Worm (Caenorhabditis elegans) whole organism, L4 larva: Measurements from ENCODE around the gene Y39G8C.2.

ENCODE experiments used
- F44E2.7 ChIP-seq: fragments of 200-800 bp; sonication (Bioruptor generic); IDR thresholded peaks from 2 replicates; pipeline ENCODE4 v2.1.2; 2022; ENCODE audit warnings: missing genetic modification characterization, missing compliant biosample characterization
- ZK546.5 ChIP-seq, 2 experiments: sonication (generic microtip); optimal IDR thresholded peaks; 2 replicates each; lab custom pipeline; 2017; ENCODE audit warnings: missing biosample characterization in 2 of 2, missing genetic modification characterization in 2 of 2
- aha-1 ChIP-seq: fragments of 150-350 bp; peaks from one replicate; lab custom pipeline; 2014; ENCODE audit warnings: missing biosample characterization, missing genetic modification characterization
- aly-2 ChIP-seq: sonication (generic microtip); optimal IDR thresholded peaks from 2 replicates; lab custom pipeline; 2018; ENCODE audit warnings: missing biosample characterization, missing genetic modification characterization
- arid-1 ChIP-seq: fragments of 200-800 bp; sonication (Bioruptor generic); conservative IDR thresholded peaks from 2 replicates; pipeline ENCODE4 v1.3.6; 2022; ENCODE audit warnings: missing genetic modification reagents, missing genetic modification characterization, missing compliant biosample characterization
- ceh-20 ChIP-seq: fragments of 200-800 bp; sonication (Bioruptor generic); IDR thresholded peaks from 2 replicates; pipeline ENCODE4 v1.3.6; 2022; ENCODE audit warnings: missing genetic modification reagents, missing genetic modification characterization, missing compliant biosample characterization
- cey-2 ChIP-seq: sonication (generic microtip); optimal IDR thresholded peaks from 3 replicates; lab custom pipeline; 2017; ENCODE audit warnings: missing genetic modification characterization, mild to moderate bottlenecking, missing compliant biosample characterization, antibody characterized with exemption, borderline replicate concordance; ENCODE audit not compliant: insufficient read depth
- daf-12 ChIP-seq: fragments of 150-350 bp; optimal IDR thresholded peaks from 2 replicates; lab custom pipeline; 2014; ENCODE audit warnings: missing biosample characterization, missing genetic modification reagents, missing genetic modification characterization
- daf-8 ChIP-seq: fragments of 200-800 bp; sonication (Bioruptor generic); IDR thresholded peaks from 2 replicates; pipeline ENCODE4 v1.3.6; 2022; ENCODE audit warnings: missing genetic modification characterization, missing compliant biosample characterization
- dmd-6 ChIP-seq: fragments of 200-800 bp; sonication (Bioruptor generic); IDR thresholded peaks from 2 replicates; pipeline ENCODE4 v1.3.6; 2022; ENCODE audit warnings: missing genetic modification reagents, missing genetic modification characterization, missing compliant biosample characterization
- dmd-8 ChIP-seq: fragments of 200-800 bp; sonication (Bioruptor generic); IDR thresholded peaks from 2 replicates; pipeline ENCODE4 v1.3.6; 2022; ENCODE audit warnings: missing genetic modification characterization, missing compliant biosample characterization
- egl-27 ChIP-seq: sonication (generic microtip); optimal IDR thresholded peaks from 3 replicates; lab custom pipeline; 2017; ENCODE audit warnings: missing biosample characterization, missing genetic modification reagents, missing genetic modification characterization
- egl-43 ChIP-seq: fragments of 200-800 bp; sonication (Bioruptor generic); IDR thresholded peaks from 2 replicates; pipeline ENCODE4 v1.3.6; 2022; ENCODE audit warnings: missing genetic modification reagents, missing genetic modification characterization, missing compliant biosample characterization
- hif-1 ChIP-seq, 2 experiments: sonication (generic microtip); optimal IDR thresholded peaks; 2 replicates each; lab custom pipeline; 2016 to 2017; ENCODE audit warnings: missing compliant biosample characterization in 2 of 2, missing genetic modification characterization in 2 of 2, missing genetic modification reagents in 2 of 2, missing genotype in 2 of 2, mild to moderate bottlenecking in 1 of 2
- hlh-11 ChIP-seq: fragments of 200-800 bp; sonication (Bioruptor generic); optimal IDR thresholded peaks from 2 replicates; lab custom pipeline; 2018; ENCODE audit warnings: mild to moderate bottlenecking, missing genetic modification characterization, missing compliant biosample characterization
- lin-13 ChIP-seq: fragments of 150-350 bp; optimal IDR thresholded peaks from 2 replicates; lab custom pipeline; 2014; ENCODE audit warnings: missing biosample characterization, missing genetic modification reagents, missing genetic modification characterization
- lin-15B ChIP-seq: fragments of 150-350 bp; sonication (generic microtip); optimal IDR thresholded peaks from 3 replicates; lab custom pipeline; 2014; ENCODE audit warnings: missing biosample characterization, missing genetic modification characterization
- lin-38 ChIP-seq: fragments of 200-800 bp; sonication (Bioruptor generic); IDR thresholded peaks from 2 replicates; pipeline ENCODE4 v1.3.6; 2022; ENCODE audit warnings: missing genetic modification reagents, missing genetic modification characterization, missing compliant biosample characterization
- lir-3 ChIP-seq: sonication (generic microtip); optimal IDR thresholded peaks from 2 replicates; lab custom pipeline; 2016; ENCODE audit warnings: mild to moderate bottlenecking, missing genetic modification characterization, missing compliant biosample characterization
- madf-5 ChIP-seq, 2 experiments: fragments of 200-800 bp; sonication (Bioruptor generic); IDR thresholded peaks; 2 replicates each; pipeline ENCODE4 v1.3.6; 2022; ENCODE audit warnings: missing compliant biosample characterization in 2 of 2, missing genetic modification characterization in 2 of 2
- mes-2 ChIP-seq: sonication (generic microtip); optimal IDR thresholded peaks from 2 replicates; lab custom pipeline; 2016; ENCODE audit warnings: missing genotype, mild to moderate bottlenecking, missing genetic modification characterization, missing compliant biosample characterization; ENCODE audit not compliant: poor library complexity, severe bottlenecking
- nhr-102 ChIP-seq: sonication (generic microtip); optimal IDR thresholded peaks from 2 replicates; lab custom pipeline; 2016; ENCODE audit warnings: mild to moderate bottlenecking, missing genetic modification characterization, moderate library complexity, missing compliant biosample characterization
- nhr-41 ChIP-seq: fragments of 200-800 bp; sonication (Bioruptor generic); IDR thresholded peaks from 2 replicates; pipeline ENCODE4 v1.3.6; 2022; ENCODE audit warnings: missing genetic modification reagents, missing genetic modification characterization, missing compliant biosample characterization
- nhr-76 ChIP-seq: fragments of 150-350 bp; optimal IDR thresholded peaks from 2 replicates; lab custom pipeline; 2014; ENCODE audit warnings: missing biosample characterization, missing genetic modification characterization
- pha-4 ChIP-seq, 2 experiments: fragments of 150-350 bp in 1 of 2; fragments of 200-800 bp in 1 of 2; sonication (Bioruptor generic) in 1 of 2; IDR thresholded peaks in 1 of 2; optimal IDR thresholded peaks in 1 of 2; 2 replicates each; pipeline versions ENCODE4 v1.3.6 to Lab custom; 2014 to 2022; ENCODE audit warnings: missing genetic modification characterization in 2 of 2, missing genetic modification reagents in 2 of 2, missing biosample characterization in 1 of 2, missing compliant biosample characterization in 1 of 2
- saeg-2 ChIP-seq: fragments of 200-800 bp; sonication (Bioruptor generic); IDR thresholded peaks from 2 replicates; pipeline ENCODE4 v1.3.6; 2022; ENCODE audit warnings: missing genetic modification reagents, missing genetic modification characterization, missing compliant biosample characterization
- set-16 ChIP-seq: fragments of 200-800 bp; sonication (Bioruptor generic); IDR thresholded peaks from 2 replicates; pipeline ENCODE4 v1.3.6; 2022; ENCODE audit warnings: missing genetic modification reagents, missing genetic modification characterization, missing compliant biosample characterization
- snpc-1.2 ChIP-seq: fragments of 200-800 bp; sonication (Bioruptor generic); IDR thresholded peaks from 2 replicates; pipeline ENCODE4 v1.3.6; 2022; ENCODE audit warnings: missing genetic modification reagents, missing genetic modification characterization, missing compliant biosample characterization
- tag-97 ChIP-seq: fragments of 200-800 bp; sonication (Bioruptor generic); IDR thresholded peaks from 2 replicates; pipeline ENCODE4 v1.3.6; 2022; ENCODE audit warnings: missing genetic modification characterization, missing compliant biosample characterization
- unc-62 ChIP-seq, 3 experiments: fragments of 150-350 bp in 1 of 3; sonication (generic microtip); optimal IDR thresholded peaks in 2 of 3; peaks in 1 of 3; 1 replicate in 1 of 3; 2 replicates in 2 of 3; lab custom pipeline; 2014 to 2017; ENCODE audit warnings: missing biosample characterization in 3 of 3, missing genetic modification characterization in 3 of 3, missing genetic modification reagents in 3 of 3, missing genotype in 1 of 3
- vab-7 ChIP-seq: fragments of 200-800 bp; sonication (Bioruptor generic); IDR thresholded peaks from 2 replicates; pipeline ENCODE4 v1.3.6; 2022; ENCODE audit warnings: missing genetic modification reagents, missing genetic modification characterization, missing compliant biosample characterization
- zfp-3 ChIP-seq: fragments of 200-800 bp; sonication (Bioruptor generic); conservative IDR thresholded peaks from 2 replicates; pipeline ENCODE4 v1.3.6; 2022; ENCODE audit warnings: missing genetic modification reagents, missing genetic modification characterization, missing compliant biosample characterization

The Y39G8C.2 gene

DNA sequence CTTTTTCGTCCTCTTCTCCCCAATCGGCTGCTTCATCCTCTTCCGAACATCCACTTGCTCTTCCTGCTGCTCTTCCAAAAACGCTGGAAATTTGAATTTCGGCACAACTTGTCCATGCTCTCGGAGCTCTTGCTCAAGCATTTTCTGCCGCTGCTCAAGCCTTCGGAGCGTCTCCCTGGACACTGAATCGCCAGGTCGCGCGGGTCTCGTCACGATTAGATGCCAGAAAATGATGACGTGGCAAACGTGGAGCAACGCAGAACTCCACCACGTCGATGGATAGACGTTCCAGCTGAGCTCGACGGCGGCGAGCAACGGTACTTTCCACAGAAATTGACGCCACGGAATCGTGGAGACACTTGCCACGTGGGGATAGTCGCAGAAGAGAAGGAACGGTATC, 31.8 kb upstream of the Y39G8C.2 start:
- peak; percentile 27 for TF ChIP-seq aha-1 (tag; lab: Kevin White, UChicago)
- no peak for TF ChIP-seq madf-5 (GFP tag; IDR thresholded peaks at IDR 0.05; lab: Robert Waterston, UW)
- peak; percentile 65; the same call in 1 of the 2 replicates for TF ChIP-seq set-16

- TF ChIP-seq ZK546.5 (tag; optimal IDR thresholded peaks at IDR 0.05; lab: Kevin White, UChicago) (no peak), hlh-11 (no peak), lin-15B (no peak), set-16 (0 out of 2 replicates have a peak, but pooled peaks have one; percentile 0), dmd-6 (GFP tag; lab: Robert Waterston, UW) (no peak), lir-3 (no peak), nhr-102 (no peak), zfp-3 (GFP tag; lab: Robert Waterston, UW) (no peak), aly-2 (tag; lab: Kevin White, UChicago) (no peak), unc-62 (GFP tag; optimal IDR thresholded peaks at IDR 0.05 in 1 of 2; lab: Kevin White, UChicago) (peak in 1 of 2 experiments; percentile 27), unc-62 (tag; optimal IDR thresholded peaks at IDR 0.05; lab: Kevin White, UChicago) (no peak), dmd-8 (no peak), saeg-2 (GFP tag; lab: Robert Waterston, UW) (no peak)
- TF ChIP-seq, all 104 proteins: peak for 2
Observed at ce11 chrII:14126841-14127240, 29.4 kb upstream of the Y39G8C.2 start, which contains the start of gene K09E4.3. Gene K09E4.3, minus strand, starts transcription at chrII:14126941.

- TF ChIP-seq vab-7 (0 out of 2 replicates have a peak, but pooled peaks have one; percentile 31), daf-8 (GFP tag; lab: Robert Waterston, UW) (no peak), ceh-20 (GFP tag; lab: Robert Waterston, UW) (peak; percentile 18; the same call in 1 of the 2 replicates), aha-1 (tag; lab: Kevin White, UChicago) (peak; percentile 45)
Observed at ce11 chrII:14122065-14122464, 24.6 kb upstream of the Y39G8C.2 start, which contains the start of gene K09E4.4. Gene K09E4.4, minus strand, starts transcription at chrII:14122165.

DNA sequence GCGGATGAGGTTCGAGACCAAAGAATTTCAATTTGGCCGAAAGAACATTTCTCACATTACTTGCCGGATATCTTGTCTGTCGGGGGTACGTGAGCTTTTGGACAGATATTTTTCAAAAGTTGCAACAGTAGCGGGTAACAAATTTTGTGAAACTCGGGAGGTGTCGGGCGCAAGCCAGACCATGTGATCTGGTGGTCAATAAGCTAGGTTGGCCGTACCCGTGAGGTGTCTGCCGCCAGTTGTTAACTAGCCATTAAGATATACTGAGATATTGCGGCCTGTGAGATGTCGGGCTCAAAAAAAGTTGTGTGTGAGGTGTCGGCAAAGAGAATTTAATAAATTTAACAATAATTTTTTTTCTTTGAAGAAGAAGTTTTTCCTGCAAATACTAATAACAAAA, 21.0 kb upstream of the Y39G8C.2 start:
- TF ChIP-seq lin-13 (no peak), dmd-8 (no peak), tag-97 (GFP tag; lab: Robert Waterston, UW) (no peak), hlh-11 (no peak), cey-2 (tag; lab: Kevin White, UChicago) (no peak), snpc-1.2 (GFP tag; lab: Robert Waterston, UW) (no peak), ceh-20 (GFP tag; lab: Robert Waterston, UW) (no peak), F44E2.7 (GFP tag; lab: Robert Waterston, UW) (no peak), daf-12 (no peak), arid-1 (GFP tag; lab: Robert Waterston, UW) (no peak), mes-2 (tag; lab: Kevin White, UChicago) (no peak), egl-27 (tag; lab: Kevin White, UChicago) (no peak)

ce11 chrII:14112842-14113241, 15.4 kb upstream of the Y39G8C.2 start:
- TF ChIP-seq zfp-3 (GFP tag; lab: Robert Waterston, UW) = no peak
- no peak for TF ChIP-seq nhr-76 (tag; lab: Kevin White, UChicago)
- no peak for TF ChIP-seq lin-38 (GFP tag; lab: Robert Waterston, UW)
- no peak for TF ChIP-seq nhr-41 (GFP tag; lab: Robert Waterston, UW)
- TF ChIP-seq lin-15B = no peak
- TF ChIP-seq aha-1 (tag; lab: Kevin White, UChicago) = peak; percentile 79
- no peak for TF ChIP-seq hif-1 (tag; optimal IDR thresholded peaks at IDR 0.05; lab: Kevin White, UChicago)
- no peak for TF ChIP-seq egl-43 (GFP tag; lab: Robert Waterston, UW)
- TF ChIP-seq pha-4 (GFP tag; IDR thresholded peaks at IDR 0.05; lab: Robert Waterston, UW) = no peak
- no peak for TF ChIP-seq pha-4 (tag; optimal IDR thresholded peaks at IDR 0.05; lab: Kevin White, UChicago)
